Worm (Caenorhabditis elegans) whole organism, L2 larva: ENCODE data around the gene R151.2.

Experiments used
- C34F6.9 ChIP-seq: fragments of 150-350 bp; optimal IDR thresholded peaks from 2 replicates; lab custom pipeline; 2014; ENCODE audit warnings: missing biosample characterization, missing genetic modification characterization
- R02D3.7 ChIP-seq: fragments of 150-350 bp; optimal IDR thresholded peaks from 2 replicates; lab custom pipeline; 2014; ENCODE audit warnings: missing biosample characterization, missing genetic modification characterization
- Y55F3AM.14 ChIP-seq: fragments of 200-800 bp; sonication (Bioruptor generic); optimal IDR thresholded peaks from 2 replicates; lab custom pipeline; 2018; ENCODE audit warnings: mild to moderate bottlenecking, missing genetic modification characterization, missing compliant biosample characterization
- ZK546.5 ChIP-seq: sonication (generic microtip); optimal IDR thresholded peaks from 2 replicates; lab custom pipeline; 2017; ENCODE audit warnings: missing biosample characterization, missing genetic modification characterization
- aly-2 ChIP-seq: fragments of 150-350 bp; optimal IDR thresholded peaks from 2 replicates; lab custom pipeline; 2014; ENCODE audit warnings: missing biosample characterization, missing genetic modification characterization
- blmp-1 ChIP-seq: sonication (generic microtip); optimal IDR thresholded peaks from 2 replicates; lab custom pipeline; 2017; ENCODE audit warnings: missing genetic modification characterization, mild to moderate bottlenecking, missing compliant biosample characterization, antibody characterized with exemption, moderate library complexity; ENCODE audit not compliant: insufficient read depth
- ceh-16 ChIP-seq: fragments of 150-350 bp; optimal IDR thresholded peaks from 2 replicates; lab custom pipeline; 2014; ENCODE audit warnings: missing biosample characterization, missing genetic modification characterization
- ceh-82 ChIP-seq: fragments of 150-350 bp; optimal IDR thresholded peaks from 2 replicates; lab custom pipeline; 2014; ENCODE audit warnings: missing biosample characterization, missing genetic modification characterization
- crh-2 ChIP-seq: sonication (generic microtip); optimal IDR thresholded peaks from 2 replicates; lab custom pipeline; 2017; ENCODE audit warnings: missing biosample characterization, missing genetic modification characterization
- egl-27 ChIP-seq: sonication (generic microtip); optimal IDR thresholded peaks from 3 replicates; lab custom pipeline; 2017; ENCODE audit warnings: missing biosample characterization, missing genetic modification reagents, missing genetic modification characterization
- elt-3 ChIP-seq: sonication (generic microtip); optimal IDR thresholded peaks from 2 replicates; lab custom pipeline; 2017; ENCODE audit warnings: missing biosample characterization, missing genetic modification characterization
- fos-1 ChIP-seq: fragments of 150-350 bp; optimal IDR thresholded peaks from 2 replicates; lab custom pipeline; 2014; ENCODE audit warnings: missing biosample characterization, missing genetic modification characterization
- gmeb-1 ChIP-seq: fragments of 150-350 bp; optimal IDR thresholded peaks from 2 replicates; lab custom pipeline; 2014; ENCODE audit warnings: missing biosample characterization, missing genetic modification characterization
- lin-11 ChIP-seq: fragments of 150-350 bp; sonication (generic microtip); optimal IDR thresholded peaks from 2 replicates; lab custom pipeline; 2014; ENCODE audit warnings: missing biosample characterization, missing genetic modification characterization, inconsistent platforms, mixed read lengths
- lin-13 ChIP-seq: fragments of 150-350 bp; optimal IDR thresholded peaks from 2 replicates; lab custom pipeline; 2014; ENCODE audit warnings: missing biosample characterization, missing genetic modification reagents, missing genetic modification characterization
- lin-39 ChIP-seq: fragments of 150-350 bp; optimal IDR thresholded peaks from 2 replicates; lab custom pipeline; 2014; ENCODE audit warnings: missing biosample characterization, missing genetic modification reagents, missing genetic modification characterization
- lsy-2 ChIP-seq, 2 experiments: fragments of 150-350 bp in 1 of 2; sonication (generic microtip) in 1 of 2; optimal IDR thresholded peaks; 2 replicates each; lab custom pipeline; 2014 to 2017; ENCODE audit warnings: missing biosample characterization in 2 of 2, missing genetic modification characterization in 2 of 2
- mdl-1 ChIP-seq, 2 experiments: fragments of 150-350 bp in 1 of 2; sonication (generic microtip) in 1 of 2; optimal IDR thresholded peaks; 2 replicates each; lab custom pipeline; 2017; ENCODE audit warnings: missing biosample characterization in 2 of 2, missing genetic modification characterization in 2 of 2
- nhr-10 ChIP-seq: sonication (generic microtip); optimal IDR thresholded peaks from 2 replicates; lab custom pipeline; 2017; ENCODE audit warnings: missing biosample characterization, missing genetic modification characterization
- nhr-12 ChIP-seq: fragments of 150-350 bp; optimal IDR thresholded peaks from 2 replicates; lab custom pipeline; 2014; ENCODE audit warnings: missing biosample characterization, missing genetic modification characterization
- nhr-21 ChIP-seq: fragments of 150-350 bp; optimal IDR thresholded peaks from 2 replicates; lab custom pipeline; 2014; ENCODE audit warnings: missing biosample characterization, missing genetic modification characterization
- nhr-23 ChIP-seq: fragments of 150-350 bp; optimal IDR thresholded peaks from 2 replicates; lab custom pipeline; 2014; ENCODE audit warnings: missing biosample characterization, missing genetic modification reagents, missing genetic modification characterization
- nhr-237 ChIP-seq: fragments of 150-350 bp; optimal IDR thresholded peaks from 2 replicates; lab custom pipeline; 2014; ENCODE audit warnings: missing biosample characterization, missing genetic modification characterization
- nhr-25 ChIP-seq: fragments of 150-350 bp; sonication (generic microtip); optimal IDR thresholded peaks from 3 replicates; lab custom pipeline; 2014; ENCODE audit warnings: missing biosample characterization, missing genetic modification characterization
- nhr-6 ChIP-seq: fragments of 150-350 bp; optimal IDR thresholded peaks from 2 replicates; lab custom pipeline; 2014; ENCODE audit warnings: missing biosample characterization, missing genetic modification characterization
- nhr-77 ChIP-seq: fragments of 150-350 bp; optimal IDR thresholded peaks from 2 replicates; lab custom pipeline; 2014; ENCODE audit warnings: missing biosample characterization, missing genetic modification characterization
- sem-4 ChIP-seq: fragments of 150-350 bp; optimal IDR thresholded peaks from 2 replicates; lab custom pipeline; 2014; ENCODE audit warnings: missing biosample characterization, missing genetic modification reagents, missing genetic modification characterization
- skn-1 ChIP-seq: sonication (generic microtip); optimal IDR thresholded peaks from 2 replicates; lab custom pipeline; 2017; ENCODE audit warnings: missing biosample characterization, missing genetic modification characterization
- sma-3 ChIP-seq: sonication (generic microtip); optimal IDR thresholded peaks from 2 replicates; lab custom pipeline; 2016; ENCODE audit warnings: missing genetic modification reagents, missing genetic modification characterization, missing compliant biosample characterization
- sma-9 ChIP-seq, 2 experiments: fragments of 150-350 bp in 1 of 2; sonication (generic microtip) in 1 of 2; optimal IDR thresholded peaks; 2 replicates each; lab custom pipeline; 2014 to 2016; ENCODE audit warnings: missing genetic modification characterization in 2 of 2, mild to moderate bottlenecking in 1 of 2, missing biosample characterization in 1 of 2, missing compliant biosample characterization in 1 of 2, missing genetic modification reagents in 1 of 2, moderate library complexity in 1 of 2
- snpc-4 ChIP-seq: fragments of 150-350 bp; optimal IDR thresholded peaks from 2 replicates; lab custom pipeline; 2014; ENCODE audit warnings: missing biosample characterization, missing genetic modification characterization
- unc-39 ChIP-seq: fragments of 150-350 bp; optimal IDR thresholded peaks from 2 replicates; lab custom pipeline; 2014; ENCODE audit warnings: missing biosample characterization, missing genetic modification characterization
- unc-55 ChIP-seq: fragments of 150-350 bp; sonication (generic microtip); optimal IDR thresholded peaks from 3 replicates; lab custom pipeline; 2014; ENCODE audit warnings: missing biosample characterization, missing genetic modification reagents, missing genetic modification characterization
- zag-1 ChIP-seq: fragments of 150-350 bp; optimal IDR thresholded peaks from 2 replicates; lab custom pipeline; 2014; ENCODE audit warnings: missing biosample characterization, missing genetic modification characterization
- ztf-1 ChIP-seq: fragments of 200-800 bp; sonication (Bioruptor generic); conservative IDR thresholded peaks from 2 replicates; pipeline ENCODE4 v1.3.6; 2022; ENCODE audit warnings: missing genetic modification characterization, missing compliant biosample characterization
- ztf-4 ChIP-seq: fragments of 150-350 bp; optimal IDR thresholded peaks from 2 replicates; lab custom pipeline; 2014; ENCODE audit warnings: missing biosample characterization, missing genetic modification characterization

R151.2 gene

ce11 chrIII:7199467-7199866, 10.3 kb upstream of the R151.2 start:
- TF ChIP-seq snpc-4 (tag; lab: Kevin White, UChicago) (no peak), nhr-237 (tag; lab: Kevin White, UChicago) (no peak), lin-39 (tag; lab: Kevin White, UChicago) (no peak), ceh-82 (no peak), lsy-2 (tag; optimal IDR thresholded peaks at IDR 0.05; lab: Kevin White, UChicago) (peak in 1 of 2 experiments; percentile 4), lin-13 (GFP tag; lab: Kevin White, UChicago) (peak; percentile 3), blmp-1 (tag; lab: Kevin White, UChicago) (peak; percentile 93), ceh-16 (tag; lab: Kevin White, UChicago) (no peak), sma-3 (peak; percentile 14), nhr-12 (tag; lab: Kevin White, UChicago) (no peak), mdl-1 (tag; optimal IDR thresholded peaks at IDR 0.05; lab: Kevin White, UChicago) (peak in 1 of 2 experiments; percentile 2), egl-27 (peak; percentile 16), nhr-77 (tag; lab: Kevin White, UChicago) (no peak), nhr-21 (peak; percentile 64), sem-4 (no peak), skn-1 (tag; lab: Kevin White, UChicago) (no peak), R02D3.7 (no peak), Y55F3AM.14 (no peak), crh-2 (tag; lab: Kevin White, UChicago) (no peak), zag-1 (no peak), ZK546.5 (no peak), gmeb-1 (no peak), ztf-1 (GFP tag; lab: Robert Waterston, UW) (no peak), aly-2 (tag; lab: Kevin White, UChicago) (no peak), nhr-25 (tag; lab: Kevin White, UChicago) (peak; percentile 70)

- TF ChIP-seq sem-4 (no peak), nhr-25 (tag; lab: Kevin White, UChicago) (peak; percentile 90), egl-27 (peak; percentile 88), skn-1 (tag; lab: Kevin White, UChicago) (no peak), Y55F3AM.14 (no peak), blmp-1 (tag; lab: Kevin White, UChicago) (peak; percentile 99), nhr-10 (no peak), lin-11 (tag; lab: Kevin White, UChicago) (no peak), R02D3.7 (no peak), ceh-16 (tag; lab: Kevin White, UChicago) (peak; percentile 22), fos-1 (tag; lab: Kevin White, UChicago) (peak; percentile 27), lsy-2 (tag; optimal IDR thresholded peaks at IDR 0.05; lab: Kevin White, UChicago) (peak in 1 of 2 experiments; percentile 37), unc-39 (tag; lab: Kevin White, UChicago) (no peak), sma-3 (peak; percentile 33), nhr-12 (tag; lab: Kevin White, UChicago) (no peak), crh-2 (tag; lab: Kevin White, UChicago) (peak; percentile 39), lin-39 (tag; lab: Kevin White, UChicago) (no peak), C34F6.9 (tag; lab: Kevin White, UChicago) (no peak), ztf-4 (tag; lab: Kevin White, UChicago) (no peak), unc-55 (GFP tag; lab: Kevin White, UChicago) (no peak), nhr-6 (tag; lab: Kevin White, UChicago) (no peak), mdl-1 (tag; optimal IDR thresholded peaks at IDR 0.05; lab: Kevin White, UChicago) (no peak), sma-9 (GFP tag; optimal IDR thresholded peaks at IDR 0.05; lab: Kevin White, UChicago) (peak; percentile 57), sma-9 (tag; optimal IDR thresholded peaks at IDR 0.05; lab: Kevin White, UChicago) (no peak), elt-3 (tag; lab: Kevin White, UChicago) (no peak), ZK546.5 (no peak), nhr-21 (peak; percentile 64)
- TF ChIP-seq, all 48 proteins: peak for 10
These were observed 8.2 kb upstream of the R151.2 start, which contains the start of gene dpy-31 for ce11 chrIII:7201378-7202256. TSS of gene dpy-31 (plus strand) at chrIII:7202206.

- TF ChIP-seq nhr-23 (tag; lab: Kevin White, UChicago) (no peak), egl-27 (peak; percentile 75), blmp-1 (tag; lab: Kevin White, UChicago) (peak; percentile 6), nhr-21 (peak; percentile 65), nhr-25 (tag; lab: Kevin White, UChicago) (peak; percentile 67), lin-11 (tag; lab: Kevin White, UChicago) (no peak), fos-1 (tag; lab: Kevin White, UChicago) (peak; percentile 42), gmeb-1 (peak; percentile 45), sma-9 (GFP tag; optimal IDR thresholded peaks at IDR 0.05; lab: Kevin White, UChicago) (peak; percentile 50), sma-9 (tag; optimal IDR thresholded peaks at IDR 0.05; lab: Kevin White, UChicago) (no peak), nhr-77 (tag; lab: Kevin White, UChicago) (no peak), lsy-2 (tag; optimal IDR thresholded peaks at IDR 0.05; lab: Kevin White, UChicago) (peak in 1 of 2 experiments; percentile 20), skn-1 (tag; lab: Kevin White, UChicago) (no peak), sem-4 (no peak), sma-3 (peak; percentile 27)
These were observed 6.5 kb upstream of the R151.2 start for ce11 chrIII:7203130-7203775.
